Fruit fly (Drosophila melanogaster) whole organism, prepupa: ENCODE data around the gene tst.

Experiments used
- Blimp-1 ChIP-seq: fragments of 200-800 bp; sonication (Bioruptor generic); optimal IDR thresholded peaks from 3 replicates; lab custom pipeline; 2017; ENCODE audit warnings: missing biosample characterization, missing genetic modification characterization, mild to moderate bottlenecking, moderate library complexity, missing genetic modification reagents
- CG10631 ChIP-seq: fragments of 200-800 bp; sonication (Bioruptor generic); optimal IDR thresholded peaks from 2 replicates; lab custom pipeline; 2016; ENCODE audit warnings: missing biosample characterization, missing genetic modification characterization
- CG11294 ChIP-seq: fragments of 200-800 bp; sonication (Bioruptor generic); IDR thresholded peaks from 2 replicates; pipeline ENCODE4 v1.3.6; 2022; ENCODE audit warnings: missing biosample characterization, missing genetic modification characterization
- CG11762 ChIP-seq: fragments of 200-800 bp; sonication (Bioruptor generic); optimal IDR thresholded peaks from 3 replicates; lab custom pipeline; 2016; ENCODE audit warnings: missing biosample characterization, missing genetic modification characterization; ENCODE audit not compliant: insufficient read depth
- CG11902 ChIP-seq: fragments of 200-800 bp; sonication (Bioruptor generic); optimal IDR thresholded peaks from 3 replicates; lab custom pipeline; 2016; ENCODE audit warnings: missing biosample characterization, missing genetic modification characterization
- CG15336 ChIP-seq: fragments of 200-800 bp; sonication (Bioruptor generic); IDR thresholded peaks from 2 replicates; pipeline ENCODE4 v1.3.6; 2022; ENCODE audit warnings: missing biosample characterization, missing genetic modification characterization
- CG1621 ChIP-seq: fragments of 200-800 bp; sonication (Bioruptor generic); optimal IDR thresholded peaks from 3 replicates; lab custom pipeline; 2018; ENCODE audit warnings: missing biosample characterization, mild to moderate bottlenecking, missing genetic modification characterization
- CG16779 ChIP-seq: fragments of 200-800 bp; sonication (Bioruptor generic); optimal IDR thresholded peaks from 3 replicates; lab custom pipeline; 2017; ENCODE audit warnings: missing biosample characterization, mild to moderate bottlenecking, missing genetic modification characterization
- CG31627 ChIP-seq: fragments of 200-800 bp; sonication (Bioruptor generic); optimal IDR thresholded peaks from 3 replicates; lab custom pipeline; 2016; ENCODE audit warnings: missing biosample characterization, missing genetic modification characterization
- CG32006 ChIP-seq: fragments of 200-800 bp; sonication (Bioruptor generic); optimal IDR thresholded peaks from 3 replicates; lab custom pipeline; 2017; ENCODE audit warnings: missing biosample characterization, mild to moderate bottlenecking, missing genetic modification characterization
- CG34406 ChIP-seq: fragments of 200-800 bp; sonication (Bioruptor generic); optimal IDR thresholded peaks from 3 replicates; lab custom pipeline; 2016; ENCODE audit warnings: missing biosample characterization, missing genetic modification characterization
- CG3919 ChIP-seq: fragments of 200-800 bp; sonication (Bioruptor generic); optimal IDR thresholded peaks from 3 replicates; lab custom pipeline; 2016; ENCODE audit warnings: missing biosample characterization, missing genetic modification characterization
- CG4318 ChIP-seq: fragments of 200-800 bp; sonication (Bioruptor generic); optimal IDR thresholded peaks from 3 replicates; lab custom pipeline; 2017; ENCODE audit warnings: missing biosample characterization, mild to moderate bottlenecking, missing genetic modification characterization
- CG6163 ChIP-seq: fragments of 200-800 bp; sonication (Bioruptor generic); IDR thresholded peaks from 3 replicates; pipeline ENCODE4 v1.3.6; 2022; ENCODE audit warnings: missing biosample characterization, missing genetic modification characterization
- CG6792 ChIP-seq: fragments of 200-800 bp; sonication (Bioruptor generic); optimal IDR thresholded peaks from 3 replicates; lab custom pipeline; 2016; ENCODE audit warnings: missing biosample characterization, missing genetic modification characterization
- CG6808 ChIP-seq: fragments of 200-800 bp; sonication (Bioruptor generic); optimal IDR thresholded peaks from 3 replicates; lab custom pipeline; 2017; ENCODE audit warnings: missing biosample characterization, missing genetic modification characterization, mild to moderate bottlenecking, moderate library complexity, missing genetic modification reagents
- CG6854 ChIP-seq: fragments of 200-800 bp; sonication (Bioruptor generic); optimal IDR thresholded peaks from 2 replicates; lab custom pipeline; 2017; ENCODE audit warnings: missing biosample characterization, mild to moderate bottlenecking, missing genetic modification characterization
- CG7368 ChIP-seq: fragments of 200-800 bp; sonication (Bioruptor generic); optimal IDR thresholded peaks from 3 replicates; lab custom pipeline; 2016; ENCODE audit warnings: missing biosample characterization, missing genetic modification characterization
- CG8119 ChIP-seq: fragments of 200-800 bp; sonication (Bioruptor generic); IDR thresholded peaks from 3 replicates; pipeline ENCODE4 v1.3.6; 2022; ENCODE audit warnings: missing biosample characterization, missing genetic modification characterization
- CG8319 ChIP-seq: fragments of 200-800 bp; sonication (Bioruptor generic); optimal IDR thresholded peaks from 3 replicates; lab custom pipeline; 2016; ENCODE audit warnings: missing biosample characterization, missing genetic modification characterization
- CG8632 ChIP-seq: fragments of 200-800 bp; sonication (Bioruptor generic); optimal IDR thresholded peaks from 3 replicates; lab custom pipeline; 2016; ENCODE audit warnings: missing biosample characterization, missing genetic modification characterization
- CG9139 ChIP-seq: fragments of 200-800 bp; sonication (Bioruptor generic); optimal IDR thresholded peaks from 3 replicates; lab custom pipeline; 2017; ENCODE audit warnings: missing biosample characterization, mild to moderate bottlenecking, missing genetic modification characterization
- Eip75B ChIP-seq: fragments of 200-800 bp; sonication (Bioruptor generic); optimal IDR thresholded peaks from 3 replicates; lab custom pipeline; 2016; ENCODE audit warnings: missing biosample characterization, missing genetic modification characterization
- Eip78C ChIP-seq: fragments of 200-800 bp; sonication (Bioruptor generic); peaks from one replicate; lab custom pipeline; 2016; ENCODE audit warnings: missing biosample characterization, missing genetic modification characterization
- Eip93F ChIP-seq: fragments of 200-800 bp; sonication (Bioruptor generic); optimal IDR thresholded peaks from 2 replicates; lab custom pipeline; 2016; ENCODE audit warnings: missing biosample characterization, mild to moderate bottlenecking, missing genetic modification characterization
- Ets96B ChIP-seq: fragments of 200-800 bp; optimal IDR thresholded peaks from 2 replicates; lab custom pipeline; 2019; ENCODE audit warnings: missing biosample characterization, mild to moderate bottlenecking, missing genetic modification characterization, moderate library complexity
- Gug ChIP-seq: fragments of 200-800 bp; sonication (Bioruptor generic); IDR thresholded peaks from 2 replicates; pipeline ENCODE4 v1.3.6; 2022; ENCODE audit warnings: missing biosample characterization, missing genetic modification characterization
- Hr38 ChIP-seq: sonication (Bioruptor generic); optimal IDR thresholded peaks from 2 replicates; lab custom pipeline; 2016; ENCODE audit warnings: missing biosample characterization, missing genetic modification characterization
- Hr39 ChIP-seq: fragments of 200-800 bp; sonication (Bioruptor generic); optimal IDR thresholded peaks from 2 replicates; lab custom pipeline; 2016; ENCODE audit warnings: missing biosample characterization, missing genetic modification characterization
- Hr4 ChIP-seq: fragments of 200-800 bp; sonication (Bioruptor generic); optimal IDR thresholded peaks from 3 replicates; lab custom pipeline; 2016; ENCODE audit warnings: missing biosample characterization, missing genetic modification characterization
- Lpt ChIP-seq: fragments of 200-800 bp; sonication (Bioruptor generic); optimal IDR thresholded peaks from 3 replicates; lab custom pipeline; 2016; ENCODE audit warnings: missing biosample characterization, missing genetic modification characterization
- Met ChIP-seq: fragments of 200-800 bp; sonication (Bioruptor generic); optimal IDR thresholded peaks from 3 replicates; lab custom pipeline; 2016; ENCODE audit warnings: missing biosample characterization, missing genetic modification characterization
- OdsH ChIP-seq: fragments of 200-800 bp; sonication (Bioruptor generic); optimal IDR thresholded peaks from 3 replicates; lab custom pipeline; 2016; ENCODE audit warnings: missing biosample characterization, missing genetic modification characterization
- Smox ChIP-seq: fragments of 200-800 bp; sonication (Bioruptor generic); optimal IDR thresholded peaks from 3 replicates; lab custom pipeline; 2016; ENCODE audit warnings: missing biosample characterization, missing genetic modification characterization
- Sox15 ChIP-seq: fragments of 200-800 bp; sonication (Bioruptor generic); optimal IDR thresholded peaks from 3 replicates; lab custom pipeline; 2016; ENCODE audit warnings: missing biosample characterization, missing genetic modification characterization
- achi ChIP-seq: fragments of 200-800 bp; sonication (Bioruptor generic); optimal IDR thresholded peaks from 3 replicates; lab custom pipeline; 2016; ENCODE audit warnings: missing biosample characterization, missing genetic modification characterization
- acj6 ChIP-seq: fragments of 200-800 bp; sonication (Bioruptor generic); optimal IDR thresholded peaks from 3 replicates; lab custom pipeline; 2016; ENCODE audit warnings: missing biosample characterization, missing genetic modification characterization
- cyc ChIP-seq: fragments of 200-800 bp; sonication (Bioruptor generic); optimal IDR thresholded peaks from 3 replicates; lab custom pipeline; 2016; ENCODE audit warnings: missing biosample characterization, missing genetic modification characterization
- dac ChIP-seq: fragments of 200-800 bp; sonication (Bioruptor generic); optimal IDR thresholded peaks from 2 replicates; lab custom pipeline; 2017; ENCODE audit warnings: missing biosample characterization, mild to moderate bottlenecking, missing genetic modification characterization
- dsx ChIP-seq: fragments of 200-800 bp; optimal IDR thresholded peaks from 3 replicates; lab custom pipeline; 2019; ENCODE audit warnings: missing biosample characterization, mild to moderate bottlenecking, missing genetic modification characterization, moderate library complexity; ENCODE audit not compliant: poor library complexity, severe bottlenecking
- eg ChIP-seq: fragments of 200-800 bp; sonication (Bioruptor generic); IDR thresholded peaks from 3 replicates; pipeline ENCODE4 v1.3.6; 2022; ENCODE audit warnings: missing biosample characterization, missing genetic modification characterization
- fd59A ChIP-seq: fragments of 200-800 bp; sonication (Bioruptor generic); optimal IDR thresholded peaks from 2 replicates; lab custom pipeline; 2017; ENCODE audit warnings: missing biosample characterization, mild to moderate bottlenecking, missing genetic modification characterization, missing genetic modification reagents
- fd85E ChIP-seq: fragments of 200-800 bp; sonication (Bioruptor generic); optimal IDR thresholded peaks from 3 replicates; lab custom pipeline; 2016; ENCODE audit warnings: missing biosample characterization, missing genetic modification characterization
- fkh ChIP-seq: fragments of 200-800 bp; sonication (Bioruptor generic); optimal IDR thresholded peaks from 3 replicates; lab custom pipeline; 2017; ENCODE audit warnings: missing biosample characterization, mild to moderate bottlenecking, missing genetic modification characterization, moderate library complexity
- lz ChIP-seq: fragments of 200-800 bp; sonication (Bioruptor generic); optimal IDR thresholded peaks from 3 replicates; lab custom pipeline; 2016; ENCODE audit warnings: missing biosample characterization, missing genetic modification characterization
- net ChIP-seq: fragments of 200-800 bp; sonication (Bioruptor generic); optimal IDR thresholded peaks from 3 replicates; lab custom pipeline; 2016; ENCODE audit warnings: missing biosample characterization, missing genetic modification characterization
- pdm3 ChIP-seq: fragments of 200-800 bp; sonication (Bioruptor generic); optimal IDR thresholded peaks from 3 replicates; lab custom pipeline; 2016; ENCODE audit warnings: missing biosample characterization, missing genetic modification characterization
- salr ChIP-seq, 2 experiments: fragments of 200-800 bp; sonication (Bioruptor generic); optimal IDR thresholded peaks; 3 replicates each; lab custom pipeline; 2016 to 2018; ENCODE audit warnings: missing biosample characterization in 2 of 2, missing genetic modification characterization in 2 of 2, mild to moderate bottlenecking in 1 of 2
- spab ChIP-seq: fragments of 200-800 bp; sonication (Bioruptor generic); optimal IDR thresholded peaks from 2 replicates; lab custom pipeline; 2017; ENCODE audit warnings: missing biosample characterization, mild to moderate bottlenecking, missing genetic modification characterization, missing genetic modification reagents
- ss ChIP-seq, 2 experiments: fragments of 200-800 bp; sonication (Bioruptor generic); optimal IDR thresholded peaks; 2 replicates in 1 of 2; 3 replicates in 1 of 2; lab custom pipeline; 2017 to 2018; ENCODE audit warnings: mild to moderate bottlenecking in 2 of 2, missing biosample characterization in 2 of 2, missing genetic modification characterization in 2 of 2, moderate library complexity in 1 of 2
- svp ChIP-seq: fragments of 200-800 bp; sonication (Bioruptor generic); peaks from one replicate; lab custom pipeline; 2016; ENCODE audit warnings: missing biosample characterization, missing genetic modification characterization
- topi ChIP-seq: fragments of 200-800 bp; sonication (Bioruptor generic); optimal IDR thresholded peaks from 3 replicates; lab custom pipeline; 2016; ENCODE audit warnings: missing biosample characterization, missing genetic modification characterization
- vri ChIP-seq: fragments of 200-800 bp; sonication (Bioruptor generic); optimal IDR thresholded peaks from 3 replicates; lab custom pipeline; 2016; ENCODE audit warnings: missing biosample characterization, mild to moderate bottlenecking, missing genetic modification characterization

The tst gene

dm6 chr3R:23772808-23773207 is at the start of gene tst:
Gene tst, minus strand, starts transcription at chr3R:23772859.
- TF ChIP-seq Lpt (peak; percentile 84), Met (GFP tag; lab: Kevin White, UChicago) (no peak), CG8319 (peak; percentile 81), Hr39 (GFP tag; lab: Kevin White, UChicago) (peak; percentile 77), Ets96B (tag; lab: Kevin White, UChicago) (peak; percentile 88), CG8632 (GFP tag; lab: Kevin White, UChicago) (peak; percentile 86), fd59A (peak; percentile 54), Eip93F (GFP tag; lab: Kevin White, UChicago) (peak; percentile 39), Sox15 (GFP tag; lab: Kevin White, UChicago) (peak; percentile 85), Blimp-1 (peak; percentile 56), Gug (GFP tag; lab: Robert Waterston, UW) (peak; percentile 95), cyc (GFP tag; lab: Kevin White, UChicago) (peak; percentile 82), CG6792 (GFP tag; lab: Kevin White, UChicago) (peak; percentile 84), CG6854 (peak; percentile 29), eg (GFP tag; lab: Robert Waterston, UW) (peak; percentile 96), net (GFP tag; lab: Kevin White, UChicago) (peak; percentile 83), CG3919 (peak; percentile 86), svp (no peak), CG1621 (tag; lab: Kevin White, UChicago) (peak; percentile 61), acj6 (GFP tag; lab: Kevin White, UChicago) (peak; percentile 90), Hr4 (GFP tag; lab: Kevin White, UChicago) (no peak), CG4318 (peak; percentile 85), fkh (GFP tag; lab: Kevin White, UChicago) (peak; percentile 90), ss (GFP tag; optimal IDR thresholded peaks at IDR 0.05; lab: Kevin White, UChicago) (no peak), CG10631 (GFP tag; lab: Kevin White, UChicago) (peak; percentile 96), Eip78C (GFP tag; lab: Kevin White, UChicago) (peak; percentile 94), CG9139 (GFP tag; lab: Kevin White, UChicago) (no peak), CG11762 (GFP tag; lab: Kevin White, UChicago) (peak; percentile 80), achi (GFP tag; lab: Kevin White, UChicago) (peak; percentile 87), dsx (GFP tag; lab: Kevin White, UChicago) (peak; percentile 85), CG31627 (GFP tag; lab: Kevin White, UChicago) (peak; percentile 81), CG6163 (GFP tag; lab: Robert Waterston, UW) (peak; percentile 92), CG11902 (GFP tag; lab: Kevin White, UChicago) (peak; percentile 86), CG15336 (GFP tag; lab: Robert Waterston, UW) (peak; percentile 89), OdsH (GFP tag; lab: Kevin White, UChicago) (peak; percentile 92), CG7368 (GFP tag; lab: Kevin White, UChicago) (peak; percentile 75), dac (peak; percentile 77), Smox (GFP tag; lab: Kevin White, UChicago) (no peak), spab (GFP tag; lab: Kevin White, UChicago) (peak; percentile 67), salr (GFP tag; optimal IDR thresholded peaks at IDR 0.05; lab: Kevin White, UChicago) (peak in 1 of 2 experiments; percentile 61), CG8119 (GFP tag; lab: Robert Waterston, UW) (peak; percentile 90), lz (peak; percentile 78), topi (peak; percentile 77), Hr38 (GFP tag; lab: Kevin White, UChicago) (no peak), CG32006 (peak; percentile 93), pdm3 (GFP tag; lab: Kevin White, UChicago) (peak; percentile 81), CG16779 (no peak), CG34406 (GFP tag; lab: Kevin White, UChicago) (peak; percentile 87), Eip75B (no peak), fd85E (GFP tag; lab: Kevin White, UChicago) (peak; percentile 10), CG11294 (GFP tag; lab: Robert Waterston, UW) (peak; percentile 93), vri (GFP tag; lab: Kevin White, UChicago) (peak; percentile 62), CG6808 (GFP tag; lab: Kevin White, UChicago) (no peak)
